Worm (Caenorhabditis elegans) whole organism, L2 larva: ENCODE data around the gene nhr-156.

Experiments
- C34F6.9 ChIP-seq: fragments of 150-350 bp; optimal IDR thresholded peaks from 2 replicates; lab custom pipeline; 2014; ENCODE audit warnings: missing biosample characterization, missing genetic modification characterization
- R02D3.7 ChIP-seq: fragments of 150-350 bp; optimal IDR thresholded peaks from 2 replicates; lab custom pipeline; 2014; ENCODE audit warnings: missing biosample characterization, missing genetic modification characterization
- aly-2 ChIP-seq: fragments of 150-350 bp; optimal IDR thresholded peaks from 2 replicates; lab custom pipeline; 2014; ENCODE audit warnings: missing biosample characterization, missing genetic modification characterization
- ama-1 ChIP-seq: fragments of 150-350 bp; optimal IDR thresholded peaks from 2 replicates; lab custom pipeline; 2018; ENCODE audit warnings: inconsistent platforms
- blmp-1 ChIP-seq: sonication (generic microtip); optimal IDR thresholded peaks from 2 replicates; lab custom pipeline; 2017; ENCODE audit warnings: missing genetic modification characterization, mild to moderate bottlenecking, missing compliant biosample characterization, antibody characterized with exemption, moderate library complexity; ENCODE audit not compliant: insufficient read depth
- ceh-82 ChIP-seq: fragments of 150-350 bp; optimal IDR thresholded peaks from 2 replicates; lab custom pipeline; 2014; ENCODE audit warnings: missing biosample characterization, missing genetic modification characterization
- crh-2 ChIP-seq: sonication (generic microtip); optimal IDR thresholded peaks from 2 replicates; lab custom pipeline; 2017; ENCODE audit warnings: missing biosample characterization, missing genetic modification characterization
- dmd-4 ChIP-seq: sonication (generic microtip); optimal IDR thresholded peaks from 2 replicates; lab custom pipeline; 2017; ENCODE audit warnings: missing biosample characterization, missing genetic modification characterization
- egl-27 ChIP-seq: sonication (generic microtip); optimal IDR thresholded peaks from 3 replicates; lab custom pipeline; 2017; ENCODE audit warnings: missing biosample characterization, missing genetic modification reagents, missing genetic modification characterization
- elt-1 ChIP-seq: fragments of 150-350 bp; optimal IDR thresholded peaks from 2 replicates; lab custom pipeline; 2014; ENCODE audit warnings: missing biosample characterization, missing genetic modification characterization
- elt-3 ChIP-seq: sonication (generic microtip); optimal IDR thresholded peaks from 2 replicates; lab custom pipeline; 2017; ENCODE audit warnings: missing biosample characterization, missing genetic modification characterization
- gmeb-1 ChIP-seq: fragments of 150-350 bp; optimal IDR thresholded peaks from 2 replicates; lab custom pipeline; 2014; ENCODE audit warnings: missing biosample characterization, missing genetic modification characterization
- lin-11 ChIP-seq: fragments of 150-350 bp; sonication (generic microtip); optimal IDR thresholded peaks from 2 replicates; lab custom pipeline; 2014; ENCODE audit warnings: missing biosample characterization, missing genetic modification characterization, inconsistent platforms, mixed read lengths
- lin-13 ChIP-seq: fragments of 150-350 bp; optimal IDR thresholded peaks from 2 replicates; lab custom pipeline; 2014; ENCODE audit warnings: missing biosample characterization, missing genetic modification reagents, missing genetic modification characterization
- lsy-2 ChIP-seq, 2 experiments: fragments of 150-350 bp in 1 of 2; sonication (generic microtip) in 1 of 2; optimal IDR thresholded peaks; 2 replicates each; lab custom pipeline; 2014 to 2017; ENCODE audit warnings: missing biosample characterization in 2 of 2, missing genetic modification characterization in 2 of 2
- mbf-1 ChIP-seq: sonication (generic microtip); optimal IDR thresholded peaks from 2 replicates; lab custom pipeline; 2017; ENCODE audit warnings: missing biosample characterization, missing genetic modification characterization
- nhr-10 ChIP-seq: sonication (generic microtip); optimal IDR thresholded peaks from 2 replicates; lab custom pipeline; 2017; ENCODE audit warnings: missing biosample characterization, missing genetic modification characterization
- nhr-11 ChIP-seq: fragments of 150-350 bp; optimal IDR thresholded peaks from 2 replicates; lab custom pipeline; 2014; ENCODE audit warnings: missing biosample characterization, missing genetic modification characterization
- nhr-12 ChIP-seq: fragments of 150-350 bp; optimal IDR thresholded peaks from 2 replicates; lab custom pipeline; 2014; ENCODE audit warnings: missing biosample characterization, missing genetic modification characterization
- nhr-129 ChIP-seq: fragments of 150-350 bp; optimal IDR thresholded peaks from 2 replicates; lab custom pipeline; 2014; ENCODE audit warnings: missing biosample characterization, missing genetic modification characterization
- nhr-23 ChIP-seq: fragments of 150-350 bp; optimal IDR thresholded peaks from 2 replicates; lab custom pipeline; 2014; ENCODE audit warnings: missing biosample characterization, missing genetic modification reagents, missing genetic modification characterization
- nhr-237 ChIP-seq: fragments of 150-350 bp; optimal IDR thresholded peaks from 2 replicates; lab custom pipeline; 2014; ENCODE audit warnings: missing biosample characterization, missing genetic modification characterization
- nhr-25 ChIP-seq: fragments of 150-350 bp; sonication (generic microtip); optimal IDR thresholded peaks from 3 replicates; lab custom pipeline; 2014; ENCODE audit warnings: missing biosample characterization, missing genetic modification characterization
- nhr-77 ChIP-seq: fragments of 150-350 bp; optimal IDR thresholded peaks from 2 replicates; lab custom pipeline; 2014; ENCODE audit warnings: missing biosample characterization, missing genetic modification characterization
- peb-1 ChIP-seq: fragments of 150-350 bp; optimal IDR thresholded peaks from 2 replicates; lab custom pipeline; 2014; ENCODE audit warnings: missing biosample characterization, missing genetic modification characterization
- sem-4 ChIP-seq: fragments of 150-350 bp; optimal IDR thresholded peaks from 2 replicates; lab custom pipeline; 2014; ENCODE audit warnings: missing biosample characterization, missing genetic modification reagents, missing genetic modification characterization
- skn-1 ChIP-seq: sonication (generic microtip); optimal IDR thresholded peaks from 2 replicates; lab custom pipeline; 2017; ENCODE audit warnings: missing biosample characterization, missing genetic modification characterization
- sma-9 ChIP-seq, 2 experiments: fragments of 150-350 bp in 1 of 2; sonication (generic microtip) in 1 of 2; optimal IDR thresholded peaks; 2 replicates each; lab custom pipeline; 2014 to 2016; ENCODE audit warnings: missing genetic modification characterization in 2 of 2, mild to moderate bottlenecking in 1 of 2, missing biosample characterization in 1 of 2, missing compliant biosample characterization in 1 of 2, missing genetic modification reagents in 1 of 2, moderate library complexity in 1 of 2
- snpc-4 ChIP-seq: fragments of 150-350 bp; optimal IDR thresholded peaks from 2 replicates; lab custom pipeline; 2014; ENCODE audit warnings: missing biosample characterization, missing genetic modification characterization
- unc-39 ChIP-seq: fragments of 150-350 bp; optimal IDR thresholded peaks from 2 replicates; lab custom pipeline; 2014; ENCODE audit warnings: missing biosample characterization, missing genetic modification characterization
- unc-55 ChIP-seq: fragments of 150-350 bp; sonication (generic microtip); optimal IDR thresholded peaks from 3 replicates; lab custom pipeline; 2014; ENCODE audit warnings: missing biosample characterization, missing genetic modification reagents, missing genetic modification characterization
- unc-62 ChIP-seq: fragments of 150-350 bp; optimal IDR thresholded peaks from 2 replicates; lab custom pipeline; 2014; ENCODE audit warnings: missing biosample characterization, missing genetic modification reagents, missing genetic modification characterization
- ztf-1 ChIP-seq: fragments of 200-800 bp; sonication (Bioruptor generic); conservative IDR thresholded peaks from 2 replicates; pipeline ENCODE4 v1.3.6; 2022; ENCODE audit warnings: missing genetic modification characterization, missing compliant biosample characterization
- ztf-11 ChIP-seq: sonication (generic microtip); optimal IDR thresholded peaks from 2 replicates; lab custom pipeline; 2017; ENCODE audit warnings: missing biosample characterization, missing genetic modification characterization
- ztf-4 ChIP-seq: fragments of 150-350 bp; optimal IDR thresholded peaks from 2 replicates; lab custom pipeline; 2014; ENCODE audit warnings: missing biosample characterization, missing genetic modification characterization

Gene nhr-156

DNA sequence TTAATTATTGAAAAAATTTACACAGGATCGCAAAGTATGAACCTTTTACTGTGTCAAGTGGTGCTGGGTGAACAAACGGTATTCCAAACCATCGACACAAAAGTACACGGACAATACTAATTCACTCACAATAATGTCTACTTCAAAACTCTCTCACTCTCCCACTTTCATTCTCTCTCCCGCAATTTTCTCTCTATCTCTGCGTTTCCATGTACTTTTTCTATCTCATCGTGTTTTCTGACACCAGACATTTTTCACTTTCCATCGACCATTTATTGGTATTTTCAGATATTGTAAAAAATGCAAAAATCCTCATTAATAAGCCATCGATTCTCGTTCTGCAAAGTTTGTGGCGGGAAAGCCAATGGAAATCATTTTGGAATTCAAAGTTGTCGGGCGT, at the start of gene nhr-156:
TSS of gene nhr-156 (plus strand) at position 266 of the 400 bp plus-strand sequence.
- TF ChIP-seq gmeb-1: peak; percentile 2
- peak; percentile 6 for TF ChIP-seq nhr-129 (tag; lab: Kevin White, UChicago)
- no peak for TF ChIP-seq snpc-4 (tag; lab: Kevin White, UChicago)
- TF ChIP-seq R02D3.7: no peak
- TF ChIP-seq sem-4 (tag; lab: Kevin White, UChicago): no peak
- TF ChIP-seq blmp-1: peak; percentile 9
- no peak for TF ChIP-seq egl-27 (tag; lab: Kevin White, UChicago)
- no peak for TF ChIP-seq sma-9 (GFP tag; optimal IDR thresholded peaks at IDR 0.05; lab: Kevin White, UChicago)
- TF ChIP-seq sma-9 (tag; optimal IDR thresholded peaks at IDR 0.05; lab: Kevin White, UChicago): no peak
- no peak for TF ChIP-seq mbf-1
- TF ChIP-seq lin-13: no peak
- no peak for TF ChIP-seq lsy-2 (tag; optimal IDR thresholded peaks at IDR 0.05; lab: Kevin White, UChicago)
- no peak for TF ChIP-seq ztf-11

DNA sequence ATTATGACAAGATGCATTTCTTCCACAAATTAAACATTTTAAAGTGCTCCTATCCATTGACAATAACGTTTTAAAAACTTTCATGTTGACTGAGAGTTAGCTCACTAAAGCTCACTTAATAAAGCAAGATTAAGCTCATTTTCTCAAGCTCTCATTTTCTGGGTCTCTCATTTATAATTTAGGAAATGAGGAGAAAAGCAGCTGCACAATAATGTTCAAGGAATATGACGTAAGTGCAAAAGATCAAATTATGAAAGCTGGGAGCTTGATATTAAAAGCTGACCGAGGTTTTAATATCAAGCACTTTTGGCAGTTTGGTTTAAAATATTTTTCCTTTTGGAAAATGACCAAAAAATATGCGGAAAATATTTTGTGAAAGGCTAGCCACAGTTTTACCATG, 48.1 kb upstream of the nhr-156 start, which contains the start of gene nhr-188:
TSS of gene nhr-188 (minus strand) at position 84 of the 400 bp plus-strand sequence.
- no peak for TF ChIP-seq unc-55
- no peak for TF ChIP-seq peb-1 (tag; lab: Kevin White, UChicago)
- TF ChIP-seq mbf-1: no peak
- no peak for TF ChIP-seq nhr-237 (tag; lab: Kevin White, UChicago)
- TF ChIP-seq nhr-77 (tag; lab: Kevin White, UChicago): no peak
- no peak for TF ChIP-seq nhr-129 (tag; lab: Kevin White, UChicago)

DNA sequence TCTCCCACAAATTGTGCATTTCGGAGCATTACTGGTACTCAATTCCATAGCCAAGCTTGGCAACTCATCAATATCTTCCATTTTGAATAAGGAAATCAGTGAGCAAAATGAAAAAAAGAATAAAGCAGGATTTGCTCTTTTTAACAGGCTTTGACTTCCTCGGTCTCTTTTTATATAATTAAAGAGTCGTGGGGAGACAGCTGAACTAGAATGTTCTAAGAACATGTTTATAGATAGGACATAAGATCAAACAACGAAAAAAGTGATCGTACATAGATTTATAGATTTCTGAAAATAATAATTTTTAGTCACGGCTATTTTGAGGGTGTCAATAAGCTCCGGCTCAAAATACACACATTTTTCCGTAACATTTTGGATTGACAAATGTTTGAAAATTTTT, 45.8 kb upstream of the nhr-156 start, which contains the start of gene nhr-189:
TSS of gene nhr-189 (minus strand) at position 121 of the 400 bp plus-strand sequence.
- no peak for TF ChIP-seq dmd-4
- no peak for TF ChIP-seq crh-2 (tag; lab: Kevin White, UChicago)
- no peak for TF ChIP-seq nhr-10 (tag; lab: Kevin White, UChicago)
- no peak for TF ChIP-seq lin-11 (tag; lab: Kevin White, UChicago)
- no peak for TF ChIP-seq gmeb-1
- TF ChIP-seq nhr-129 (tag; lab: Kevin White, UChicago): no peak
- no peak for TF ChIP-seq snpc-4 (tag; lab: Kevin White, UChicago)
- no peak for TF ChIP-seq ama-1 (lab: Kevin White, UChicago)
- TF ChIP-seq egl-27 (tag; lab: Kevin White, UChicago): no peak
- TF ChIP-seq nhr-23 (tag; lab: Kevin White, UChicago): no peak
- TF ChIP-seq sma-9 (GFP tag; optimal IDR thresholded peaks at IDR 0.05; lab: Kevin White, UChicago): no peak
- TF ChIP-seq sma-9 (tag; optimal IDR thresholded peaks at IDR 0.05; lab: Kevin White, UChicago): no peak
- no peak for TF ChIP-seq skn-1 (tag; lab: Kevin White, UChicago)
- TF ChIP-seq R02D3.7: no peak
- no peak for TF ChIP-seq nhr-11 (tag; lab: Kevin White, UChicago)
- no peak for TF ChIP-seq elt-3 (tag; lab: Kevin White, UChicago)
- no peak for TF ChIP-seq lsy-2 (tag; optimal IDR thresholded peaks at IDR 0.05; lab: Kevin White, UChicago)
- TF ChIP-seq ztf-1 (GFP tag; lab: Robert Waterston, UW): no peak

DNA sequence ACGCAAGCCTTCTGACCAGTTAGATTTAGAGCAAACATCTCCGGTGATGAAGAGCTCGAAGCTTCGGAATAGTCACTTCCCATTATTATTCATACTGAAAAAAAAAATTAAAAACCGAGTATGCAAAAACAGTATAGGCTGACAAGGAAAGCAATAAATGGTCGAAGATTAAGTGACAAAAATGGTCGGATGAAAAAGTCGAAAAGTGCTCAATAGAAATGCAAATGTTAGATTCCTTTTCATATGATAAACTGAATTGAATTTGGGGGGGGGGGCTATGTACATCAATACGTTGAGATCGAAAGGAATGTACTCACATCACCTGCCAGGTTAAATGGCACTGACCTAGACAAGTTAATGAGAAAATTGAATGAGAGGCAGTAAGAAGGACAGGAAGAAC, 43.1 kb upstream of the nhr-156 start, which contains the start of gene nhr-187:
TSS of gene nhr-187 (minus strand) at position 101 of the 400 bp plus-strand sequence.
- TF ChIP-seq ztf-4 (tag; lab: Kevin White, UChicago): no peak
- no peak for TF ChIP-seq gmeb-1
- no peak for TF ChIP-seq nhr-25 (tag; lab: Kevin White, UChicago)
- no peak for TF ChIP-seq unc-55
- no peak for TF ChIP-seq blmp-1
- no peak for TF ChIP-seq nhr-10 (tag; lab: Kevin White, UChicago)
- no peak for TF ChIP-seq nhr-12 (tag; lab: Kevin White, UChicago)
- no peak for TF ChIP-seq elt-1 (tag; lab: Kevin White, UChicago)
- no peak for TF ChIP-seq snpc-4 (tag; lab: Kevin White, UChicago)
- TF ChIP-seq dmd-4: no peak
- no peak for TF ChIP-seq C34F6.9 (tag; lab: Kevin White, UChicago)
- TF ChIP-seq ceh-82: no peak
- TF ChIP-seq unc-62 (GFP tag; lab: Kevin White, UChicago): no peak
- no peak for TF ChIP-seq crh-2 (tag; lab: Kevin White, UChicago)

DNA sequence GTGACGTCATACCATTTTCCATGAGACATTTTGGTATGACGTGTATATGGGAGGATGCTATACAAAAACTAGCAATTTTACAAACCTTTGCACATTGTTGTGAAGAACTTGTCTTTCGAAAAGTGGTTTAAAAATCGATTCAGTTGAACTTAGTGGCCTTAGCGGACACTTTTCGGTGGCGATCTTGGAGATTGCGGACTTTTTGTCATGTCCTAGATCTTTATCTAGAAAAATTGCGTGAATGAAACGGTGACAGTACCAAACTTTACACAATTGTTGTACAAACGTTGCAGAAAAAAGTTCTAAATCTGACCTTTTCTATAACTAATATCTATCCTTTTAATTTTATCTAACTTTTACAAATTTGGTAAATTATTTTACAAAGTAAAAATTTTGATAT, 40.6 kb upstream of the nhr-156 start:
- no peak for TF ChIP-seq nhr-25 (tag; lab: Kevin White, UChicago)
- no peak for TF ChIP-seq aly-2 (tag; lab: Kevin White, UChicago)
- TF ChIP-seq elt-1 (tag; lab: Kevin White, UChicago): peak; percentile 38
- TF ChIP-seq unc-39 (tag; lab: Kevin White, UChicago): no peak
